Worm (Caenorhabditis elegans): ENCODE data around the gene F38H4.3.

Gene F38H4.3

DNA sequence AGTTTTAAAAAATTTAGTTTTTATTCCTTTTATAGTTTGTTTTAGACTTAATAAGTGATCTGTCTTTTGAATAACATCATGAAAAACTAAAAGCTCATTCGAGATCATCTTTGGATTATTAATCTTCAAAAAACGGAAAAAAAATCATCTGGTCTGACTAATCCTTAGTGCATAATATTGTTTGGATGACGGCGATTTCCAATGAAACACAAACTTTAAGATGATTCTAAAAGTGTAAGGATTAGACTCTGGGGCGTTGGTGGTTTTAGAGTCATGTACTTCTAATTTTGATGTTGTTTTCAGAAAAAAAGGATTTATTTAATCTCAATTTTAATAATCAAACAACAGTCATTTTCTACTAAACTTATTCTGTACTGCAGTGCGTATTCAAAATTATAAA lies 51.1 kb downstream of the F38H4.3 start:
- TF ChIP-seq daf-12 (tag; optimal IDR thresholded peaks at IDR 0.05): no peak
- no peak for TF ChIP-seq ceh-28 (tag; optimal IDR thresholded peaks at IDR 0.05)

All from whole organism, L4 larva.